Worm (Caenorhabditis elegans) whole organism, early embryonic: ENCODE data around the gene C18D11.3.

Experiments used
- B0310.2 ChIP-seq: sonication (generic microtip); optimal IDR thresholded peaks from 2 replicates; lab custom pipeline; 2016; ENCODE audit warnings: mild to moderate bottlenecking, missing genetic modification characterization, missing compliant biosample characterization
- F13C5.2 ChIP-seq: sonication (generic microtip); optimal IDR thresholded peaks from 2 replicates; lab custom pipeline; 2017; ENCODE audit warnings: mild to moderate bottlenecking, missing genetic modification characterization, inconsistent platforms, missing compliant biosample characterization
- aly-1 ChIP-seq: sonication (generic microtip); optimal IDR thresholded peaks from 2 replicates; lab custom pipeline; 2016; ENCODE audit warnings: missing genetic modification characterization, missing compliant biosample characterization
- ama-1 ChIP-seq: fragments of 150-350 bp; optimal IDR thresholded peaks from 2 replicates; lab custom pipeline; 2014
- ceh-13 ChIP-seq: fragments of 200-800 bp; sonication (Bioruptor generic); optimal IDR thresholded peaks from 2 replicates; lab custom pipeline; 2018; ENCODE audit warnings: mild to moderate bottlenecking, missing genetic modification characterization, missing compliant biosample characterization
- ceh-36 ChIP-seq: sonication (generic microtip); optimal IDR thresholded peaks from 2 replicates; lab custom pipeline; 2016; ENCODE audit warnings: missing genetic modification characterization, inconsistent platforms, missing compliant biosample characterization
- ets-7 ChIP-seq: sonication (generic microtip); optimal IDR thresholded peaks from 2 replicates; lab custom pipeline; 2016; ENCODE audit warnings: missing genotype, missing genetic modification characterization, missing compliant biosample characterization
- flt-1 ChIP-seq: fragments of 200-800 bp; sonication (Bioruptor generic); IDR thresholded peaks from 2 replicates; pipeline ENCODE4 v1.3.6; 2022; ENCODE audit warnings: missing genetic modification characterization, missing compliant biosample characterization
- hmbx-1 ChIP-seq: sonication (generic microtip); optimal IDR thresholded peaks from 2 replicates; lab custom pipeline; 2016; ENCODE audit warnings: mild to moderate bottlenecking, missing genetic modification characterization, missing compliant biosample characterization
- hmg-4 ChIP-seq: fragments of 200-800 bp; sonication (Bioruptor generic); optimal IDR thresholded peaks from 2 replicates; lab custom pipeline; 2018; ENCODE audit warnings: mild to moderate bottlenecking, missing genetic modification characterization, missing compliant biosample characterization
- hnd-1 ChIP-seq: sonication (generic microtip); optimal IDR thresholded peaks from 2 replicates; lab custom pipeline; 2016; ENCODE audit warnings: missing genetic modification characterization, missing compliant biosample characterization
- pes-1 ChIP-seq: fragments of 200-800 bp; sonication (Bioruptor generic); IDR thresholded peaks from 2 replicates; pipeline ENCODE4 v1.3.6; 2022; ENCODE audit warnings: missing genetic modification reagents, missing genetic modification characterization, missing compliant biosample characterization
- scrt-1 ChIP-seq: fragments of 200-800 bp; sonication (Bioruptor generic); IDR thresholded peaks from 2 replicates; pipeline ENCODE4 v1.3.6; 2022; ENCODE audit warnings: missing genetic modification characterization, missing compliant biosample characterization
- sea-1 ChIP-seq: fragments of 200-800 bp; sonication (Bioruptor generic); conservative IDR thresholded peaks from 2 replicates; pipeline ENCODE4 v1.3.6; 2022; ENCODE audit warnings: missing genetic modification characterization, missing compliant biosample characterization
- tbx-11 ChIP-seq: fragments of 200-800 bp; sonication (Bioruptor generic); IDR thresholded peaks from 2 replicates; pipeline ENCODE4 v1.3.6; 2022; ENCODE audit warnings: missing genetic modification characterization, missing compliant biosample characterization
- tbx-37 ChIP-seq: fragments of 200-800 bp; sonication (Bioruptor generic); conservative IDR thresholded peaks from 2 replicates; pipeline ENCODE4 v1.3.6; 2022; ENCODE audit warnings: missing genetic modification reagents, missing genetic modification characterization, missing compliant biosample characterization
- tra-4 ChIP-seq: sonication (generic microtip); optimal IDR thresholded peaks from 2 replicates; lab custom pipeline; 2017; ENCODE audit warnings: missing genetic modification characterization, missing compliant biosample characterization

The C18D11.3 gene

DNA sequence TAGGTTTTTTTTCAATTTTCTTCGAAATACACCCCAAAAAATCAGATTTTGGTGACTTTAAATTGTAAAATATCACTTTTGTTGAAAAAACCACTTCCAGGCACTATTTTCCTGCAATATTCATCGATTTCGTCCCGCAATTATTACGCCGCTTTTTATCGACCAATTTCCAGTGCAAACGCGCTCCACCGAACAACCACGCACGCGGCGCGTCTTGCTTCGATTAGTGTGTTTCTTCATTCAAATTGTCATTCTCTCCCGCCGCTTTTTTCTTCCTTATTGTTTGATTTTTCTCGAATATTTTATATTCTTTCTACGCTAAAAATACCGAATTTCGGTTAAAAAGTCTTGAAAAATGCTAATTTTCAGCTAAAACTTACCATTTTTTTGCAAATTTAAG, 2.4 kb downstream of the C18D11.3 start:
- no peak for TF ChIP-seq tra-4 (tag; lab: Kevin White, UChicago)
- no peak for TF ChIP-seq ceh-36 (tag; lab: Kevin White, UChicago)
- peak; percentile 8 for TF ChIP-seq hmg-4 (GFP tag; lab: Kevin White, UChicago)
- TF ChIP-seq ets-7: no peak
- TF ChIP-seq hnd-1: no peak
- TF ChIP-seq F13C5.2 (tag; lab: Kevin White, UChicago): peak; percentile 10
- TF ChIP-seq sea-1 (GFP tag; lab: Robert Waterston, UW): 0 out of 2 replicates have a peak, but pooled peaks have one; percentile 45
- TF ChIP-seq tbx-11 (GFP tag; lab: Robert Waterston, UW): 0 out of 2 replicates have a peak, but pooled peaks have one; percentile 10
- no peak for TF ChIP-seq B0310.2 (tag; lab: Kevin White, UChicago)
- no peak for TF ChIP-seq ceh-13 (GFP tag; lab: Kevin White, UChicago)
- no peak for TF ChIP-seq tbx-37 (GFP tag; lab: Robert Waterston, UW)
- peak; percentile 26; the same call in 1 of the 2 replicates for TF ChIP-seq pes-1 (GFP tag; lab: Robert Waterston, UW)
- TF ChIP-seq flt-1 (GFP tag; lab: Robert Waterston, UW): 0 out of 2 replicates have a peak, but pooled peaks have one; percentile 32

DNA sequence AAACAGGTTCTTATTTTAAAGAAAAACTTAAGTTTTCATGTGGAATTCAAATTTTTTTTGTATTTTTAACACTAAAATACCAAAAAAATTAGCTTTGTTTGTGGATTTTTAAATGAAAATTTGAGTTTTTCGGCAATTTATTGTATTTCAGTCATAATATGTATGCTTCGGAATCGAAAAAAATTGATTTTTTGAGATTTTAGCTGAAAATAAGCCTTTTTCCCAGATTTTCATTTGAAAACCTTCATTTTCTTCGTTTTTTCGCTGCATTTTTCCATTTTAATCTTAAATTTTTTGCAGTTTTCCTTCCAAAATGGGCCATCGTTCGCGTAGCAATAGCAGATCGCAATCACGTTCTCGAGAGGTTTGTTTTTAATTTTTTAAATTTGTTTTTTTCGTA, 2.9 kb downstream of the C18D11.3 start, which contains the start of gene rsp-8:
rsp-8 (plus strand) TSS at position 301 of the 400 bp plus-strand sequence.
- no peak for TF ChIP-seq sea-1 (GFP tag; lab: Robert Waterston, UW)
- TF ChIP-seq tra-4 (tag; lab: Kevin White, UChicago): no peak
- TF ChIP-seq tbx-37 (GFP tag; lab: Robert Waterston, UW): no peak
- no peak for TF ChIP-seq B0310.2 (tag; lab: Kevin White, UChicago)
- no peak for TF ChIP-seq ceh-36 (tag; lab: Kevin White, UChicago)
- no peak for TF ChIP-seq hnd-1

DNA sequence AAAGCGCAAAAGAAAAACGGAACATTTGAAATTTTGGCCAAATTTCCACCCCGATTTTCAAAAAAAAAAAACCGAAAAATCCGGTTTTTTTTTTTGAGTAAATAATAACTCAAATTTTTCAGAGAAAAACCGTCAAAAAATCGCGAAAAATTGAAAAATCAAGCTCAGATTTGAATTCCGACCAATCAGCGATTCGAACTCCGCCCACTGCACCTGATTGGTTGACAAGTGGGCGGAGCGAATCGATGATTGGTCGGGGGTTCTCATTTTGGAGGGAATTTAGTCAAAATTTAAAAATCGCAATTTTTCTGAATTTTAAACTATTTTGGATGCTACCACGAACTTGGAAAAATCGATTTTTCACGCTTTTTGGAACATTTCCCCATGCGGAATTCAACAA, 5.8 kb downstream of the C18D11.3 start:
- no peak for TF ChIP-seq hmg-4 (GFP tag; lab: Kevin White, UChicago)
- TF ChIP-seq tra-4 (tag; lab: Kevin White, UChicago): no peak
- TF ChIP-seq flt-1 (GFP tag; lab: Robert Waterston, UW): no peak
- TF ChIP-seq ama-1 (lab: Kevin White, UChicago): no peak
- no peak for TF ChIP-seq hnd-1
- TF ChIP-seq F13C5.2 (tag; lab: Kevin White, UChicago): no peak
- no peak for TF ChIP-seq tbx-37 (GFP tag; lab: Robert Waterston, UW)
- no peak for TF ChIP-seq B0310.2 (tag; lab: Kevin White, UChicago)
- no peak for TF ChIP-seq tbx-11 (GFP tag; lab: Robert Waterston, UW)
- TF ChIP-seq scrt-1 (GFP tag; lab: Robert Waterston, UW): no peak
- TF ChIP-seq hmbx-1: no peak
- no peak for TF ChIP-seq aly-1
- TF ChIP-seq ets-7: no peak
- no peak for TF ChIP-seq ceh-13 (GFP tag; lab: Kevin White, UChicago)
- TF ChIP-seq ceh-36 (tag; lab: Kevin White, UChicago): no peak
- TF ChIP-seq pes-1 (GFP tag; lab: Robert Waterston, UW): no peak
- TF ChIP-seq sea-1 (GFP tag; lab: Robert Waterston, UW): no peak

DNA sequence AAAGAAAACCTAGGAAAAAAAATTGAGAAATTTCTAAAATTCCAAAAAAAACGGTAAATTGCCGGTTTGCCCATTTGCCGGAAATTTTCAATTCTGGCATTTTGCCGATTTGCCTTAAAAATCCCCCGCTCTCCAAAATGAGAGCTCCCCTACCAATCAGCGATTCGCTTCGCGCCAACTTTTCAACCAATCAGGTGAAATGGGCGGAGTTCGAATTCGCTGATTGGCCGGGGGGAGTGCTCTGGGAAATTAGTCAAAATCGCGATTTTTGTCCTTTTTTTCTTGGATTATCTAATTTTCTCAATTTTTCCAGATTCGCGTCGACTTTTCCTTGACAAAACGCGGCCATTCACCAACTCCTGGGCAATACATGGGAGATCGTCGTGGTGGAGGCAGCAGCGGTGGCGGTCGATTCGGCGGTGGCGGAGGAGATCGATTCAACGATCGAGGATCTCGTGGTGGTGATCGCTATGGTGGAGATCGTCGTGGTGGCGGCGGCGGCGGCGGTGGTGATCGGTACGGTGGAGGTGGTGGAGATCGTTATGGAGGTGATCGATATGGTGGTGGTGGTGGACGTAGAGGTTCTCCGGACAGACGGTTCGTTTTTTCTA, 6.4 kb downstream of the C18D11.3 start:
- TF ChIP-seq ceh-13 (GFP tag; lab: Kevin White, UChicago) (no peak), flt-1 (GFP tag; lab: Robert Waterston, UW) (no peak), tbx-11 (GFP tag; lab: Robert Waterston, UW) (no peak)

DNA sequence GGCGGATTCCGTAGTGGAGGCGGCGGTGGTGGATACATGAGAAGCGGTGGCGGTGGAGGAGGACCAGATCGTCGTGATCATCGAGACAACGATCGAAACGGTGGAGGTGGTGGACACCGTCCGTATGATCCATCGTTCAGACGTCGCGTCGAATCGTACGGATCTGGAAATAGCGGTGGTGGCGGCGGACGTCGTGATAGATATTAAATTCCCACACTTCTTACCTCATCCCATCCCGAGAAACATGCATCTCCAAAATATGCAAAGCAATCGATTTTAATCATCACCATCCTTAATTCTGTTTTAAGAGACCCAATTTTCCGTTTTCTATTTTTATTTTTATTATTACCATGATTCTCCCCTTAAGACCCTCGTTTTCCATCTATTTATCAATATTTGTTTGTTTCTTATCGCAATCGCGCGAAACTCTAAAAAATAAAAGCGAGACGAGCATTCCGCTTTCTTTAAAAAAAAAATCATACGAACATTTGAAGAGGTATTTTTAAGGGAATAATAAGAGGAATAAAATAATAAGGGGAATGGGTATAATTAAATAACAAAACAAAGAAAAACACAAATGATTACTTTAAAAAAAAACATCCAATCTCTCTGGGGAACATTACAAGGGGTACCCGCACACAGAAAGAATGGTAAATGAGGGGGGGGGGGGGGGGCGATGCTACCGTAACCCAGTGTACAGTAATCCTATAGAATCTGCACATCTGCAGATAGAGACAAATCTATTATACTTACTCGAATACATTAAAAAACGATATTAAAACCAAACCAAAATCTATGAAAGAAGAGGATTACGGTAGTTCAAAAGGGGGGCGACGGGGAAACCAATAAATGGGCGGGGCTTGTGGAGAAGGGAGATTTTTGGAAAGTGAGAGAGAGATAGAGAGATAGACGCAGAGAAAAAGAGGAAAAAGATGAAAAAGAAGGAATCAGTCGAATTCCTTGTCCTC, 7.6 kb downstream of the C18D11.3 start:
- TF ChIP-seq hnd-1: no peak
- TF ChIP-seq hmbx-1: no peak
- TF ChIP-seq pes-1 (GFP tag; lab: Robert Waterston, UW): no peak
- peak; percentile 58 for TF ChIP-seq ceh-36 (tag; lab: Kevin White, UChicago)
- TF ChIP-seq ama-1 (lab: Kevin White, UChicago): no peak
- no peak for TF ChIP-seq F13C5.2 (tag; lab: Kevin White, UChicago)
- TF ChIP-seq ceh-13 (GFP tag; lab: Kevin White, UChicago): no peak
- TF ChIP-seq tbx-37 (GFP tag; lab: Robert Waterston, UW): 0 out of 2 replicates have a peak, but pooled peaks have one; percentile 29
- no peak for TF ChIP-seq hmg-4 (GFP tag; lab: Kevin White, UChicago)
- TF ChIP-seq scrt-1 (GFP tag; lab: Robert Waterston, UW): no peak
- TF ChIP-seq ets-7: no peak
- TF ChIP-seq B0310.2 (tag; lab: Kevin White, UChicago): no peak
- no peak for TF ChIP-seq aly-1
- TF ChIP-seq sea-1 (GFP tag; lab: Robert Waterston, UW): no peak

DNA sequence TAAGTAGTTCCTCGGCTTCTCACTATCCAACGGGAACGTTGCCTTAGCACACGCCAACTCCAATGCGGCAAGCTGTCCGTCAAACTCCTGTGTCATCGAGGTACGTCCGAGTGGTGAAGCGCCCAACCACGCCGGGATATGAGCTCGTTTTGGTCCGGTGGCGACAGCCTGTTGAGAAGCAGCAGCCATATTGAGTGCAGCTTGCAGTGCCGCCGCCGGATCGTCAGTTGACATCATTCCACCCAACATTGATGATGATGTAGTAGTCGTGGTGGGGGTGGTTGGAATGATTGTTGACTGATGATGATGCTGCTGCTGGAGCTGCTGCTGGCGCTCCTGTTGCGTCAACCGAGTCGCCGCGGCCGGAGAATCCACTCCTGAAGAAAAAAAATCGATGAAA, 10.2 kb downstream of the C18D11.3 start:
- no peak for TF ChIP-seq hmg-4 (GFP tag; lab: Kevin White, UChicago)
- TF ChIP-seq F13C5.2 (tag; lab: Kevin White, UChicago): no peak
- TF ChIP-seq sea-1 (GFP tag; lab: Robert Waterston, UW): no peak
- TF ChIP-seq tbx-11 (GFP tag; lab: Robert Waterston, UW): no peak
- no peak for TF ChIP-seq tra-4 (tag; lab: Kevin White, UChicago)
- no peak for TF ChIP-seq pes-1 (GFP tag; lab: Robert Waterston, UW)
- TF ChIP-seq aly-1: no peak
- no peak for TF ChIP-seq ceh-13 (GFP tag; lab: Kevin White, UChicago)
- no peak for TF ChIP-seq scrt-1 (GFP tag; lab: Robert Waterston, UW)
- no peak for TF ChIP-seq ama-1 (lab: Kevin White, UChicago)
- no peak for TF ChIP-seq B0310.2 (tag; lab: Kevin White, UChicago)
- no peak for TF ChIP-seq hnd-1
- no peak for TF ChIP-seq flt-1 (GFP tag; lab: Robert Waterston, UW)
- TF ChIP-seq ets-7: no peak
- TF ChIP-seq tbx-37 (GFP tag; lab: Robert Waterston, UW): no peak
- TF ChIP-seq hmbx-1: no peak
- no peak for TF ChIP-seq ceh-36 (tag; lab: Kevin White, UChicago)
